Worm (Caenorhabditis elegans): Measurements from ENCODE around the gene fzr-1.
A peak's percentile ranks its signal among the peaks of the same experiment; 100 is the strongest.

Gene fzr-1

ce11 chrII:9604063-9604462 is 40.2 kb downstream of the fzr-1 start:
- TF ChIP-seq lim-6 (tag; optimal IDR thresholded peaks at IDR 0.05) (no peak), elt-4 (tag; optimal IDR thresholded peaks at IDR 0.05) (no peak), che-1 (tag; optimal IDR thresholded peaks at IDR 0.05) (no peak)

- TF ChIP-seq sox-4 (tag; optimal IDR thresholded peaks at IDR 0.05) (no peak), C08G9.2 (tag; optimal IDR thresholded peaks at IDR 0.05) (no peak), mec-3 (tag; optimal IDR thresholded peaks at IDR 0.05; ENCODE audit: borderline replicate concordance) (no peak), pax-1 (tag; optimal IDR thresholded peaks at IDR 0.05) (peak; percentile 32), nfya-1 (tag; optimal IDR thresholded peaks at IDR 0.05) (peak; percentile 76), lin-11 (tag; optimal IDR thresholded peaks at IDR 0.05) (no peak), pqm-1 (tag; optimal IDR thresholded peaks at IDR 0.05) (peak; percentile 8), F13H6.1 (tag; optimal IDR thresholded peaks at IDR 0.05) (peak; percentile 62), dve-1 (tag; optimal IDR thresholded peaks at IDR 0.05) (peak; percentile 52), ceh-34 (tag; optimal IDR thresholded peaks at IDR 0.05) (peak; percentile 2), ref-2 (tag; optimal IDR thresholded peaks at IDR 0.05) (peak; percentile 10), unc-42 (tag; optimal IDR thresholded peaks at IDR 0.05) (peak; percentile 33), unc-55 (GFP tag; optimal IDR thresholded peaks at IDR 0.05) (peak; percentile 85), hlh-8 (tag; optimal IDR thresholded peaks at IDR 0.05) (no peak), ceh-2 (tag; optimal IDR thresholded peaks at IDR 0.05) (no peak), tbx-2 (tag; optimal IDR thresholded peaks at IDR 0.05) (peak; percentile 55), hlh-15 (tag; optimal IDR thresholded peaks at IDR 0.05) (no peak), rnt-1 (tag; optimal IDR thresholded peaks at IDR 0.05) (peak; percentile 42), hlh-30 (tag; optimal IDR thresholded peaks at IDR 0.05; ENCODE audit: insufficient read depth) (peak; percentile 96), elt-2 (tag; optimal IDR thresholded peaks at IDR 0.05) (peak; percentile 59), ceh-18 (tag; optimal IDR thresholded peaks at IDR 0.05) (peak; percentile 84), pros-1 (tag; optimal IDR thresholded peaks at IDR 0.05) (peak; percentile 41), K02D7.2 (tag; optimal IDR thresholded peaks at IDR 0.05) (no peak), ceh-31 (tag; optimal IDR thresholded peaks at IDR 0.05) (peak; percentile 41)
Observed at ce11 chrII:9603419-9603818, 40.8 kb downstream of the fzr-1 start.

ce11 chrII:9602566-9602965 is 41.7 kb downstream of the fzr-1 start:
- no peak for TF ChIP-seq fkh-10 (GFP tag; optimal IDR thresholded peaks at IDR 0.05)
- no peak for TF ChIP-seq pax-1 (tag; optimal IDR thresholded peaks at IDR 0.05)
- no peak for TF ChIP-seq pat-9 (tag; optimal IDR thresholded peaks at IDR 0.05)
- no peak for TF ChIP-seq sdc-2 (tag; optimal IDR thresholded peaks at IDR 0.05)
- no peak for TF ChIP-seq ceh-30 (tag; optimal IDR thresholded peaks at IDR 0.05)
- TF ChIP-seq tbx-2 (tag; optimal IDR thresholded peaks at IDR 0.05), result no peak
- TF ChIP-seq pag-3 (tag; optimal IDR thresholded peaks at IDR 0.05; ENCODE audit: borderline replicate concordance), result no peak
- TF ChIP-seq K09A11.1 (tag; optimal IDR thresholded peaks at IDR 0.05; ENCODE audit: insufficient read depth), result no peak
- no peak for TF ChIP-seq lim-6 (tag; optimal IDR thresholded peaks at IDR 0.05)

ce11 chrII:9601679-9602078 is 42.6 kb downstream of the fzr-1 start:
- TF ChIP-seq F13H6.1 (tag; optimal IDR thresholded peaks at IDR 0.05) (no peak), hlh-30 (tag; optimal IDR thresholded peaks at IDR 0.05; ENCODE audit: insufficient read depth) (peak; percentile 40)

ce11 chrII:9601069-9601468 is 43.2 kb downstream of the fzr-1 start:
- TF ChIP-seq dmd-4 (tag; optimal IDR thresholded peaks at IDR 0.05; ENCODE audit: borderline replicate concordance), result no peak
- TF ChIP-seq rnt-1 (tag; optimal IDR thresholded peaks at IDR 0.05), result peak; percentile 29
- no peak for TF ChIP-seq sdc-2 (tag; optimal IDR thresholded peaks at IDR 0.05)
- peak; percentile 76 for TF ChIP-seq unc-55 (GFP tag; optimal IDR thresholded peaks at IDR 0.05)
- TF ChIP-seq hlh-30 (tag; optimal IDR thresholded peaks at IDR 0.05; ENCODE audit: insufficient read depth), result peak; percentile 40
- TF ChIP-seq pros-1 (tag; optimal IDR thresholded peaks at IDR 0.05), result no peak
- no peak for TF ChIP-seq unc-3 (GFP tag; conservative IDR thresholded peaks at IDR 0.05)
- TF ChIP-seq unc-3 (tag; optimal IDR thresholded peaks at IDR 0.05), result no peak
- TF ChIP-seq gmeb-2 (tag; optimal IDR thresholded peaks at IDR 0.05), result no peak
- no peak for TF ChIP-seq ceh-18 (tag; optimal IDR thresholded peaks at IDR 0.05)
- TF ChIP-seq hlh-15 (tag; optimal IDR thresholded peaks at IDR 0.05), result no peak
